Fruit fly (Drosophila melanogaster) Kc167 (cell line): ENCODE measurements around the gene EMC3.

Experiments used
- h ChIP-seq: fragments of >200 bp; optimal IDR thresholded peaks from 3 replicates; lab custom pipeline; 2018; ENCODE audit warnings: missing external identifiers
- psq ChIP-seq: fragments of >200 bp; optimal IDR thresholded peaks from 2 replicates; lab custom pipeline; 2017; ENCODE audit warnings: missing external identifiers

DNA sequence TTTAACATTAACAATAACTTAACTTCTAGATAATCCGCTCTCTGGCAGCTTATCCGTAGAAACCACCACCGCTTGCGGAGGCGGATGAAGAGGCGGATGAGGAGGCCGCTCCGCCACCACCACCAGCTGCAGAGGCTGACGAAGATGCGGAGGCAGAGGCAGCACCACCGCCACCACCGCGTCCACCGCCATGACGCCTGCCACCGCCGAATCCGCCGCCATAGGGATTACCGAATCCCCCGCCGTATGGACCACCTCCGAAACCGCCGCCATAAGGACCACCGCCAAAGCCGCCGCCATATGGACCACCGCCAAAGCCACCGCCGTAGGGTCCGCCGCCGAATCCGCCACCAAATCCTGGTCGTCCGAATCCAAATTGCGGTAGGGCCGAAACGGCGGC is 43.5 kb downstream of the EMC3 start:
- TF ChIP-seq psq (lab: Kevin White, UChicago) (no peak), h (no peak)
